Fruit fly (Drosophila melanogaster): ENCODE data around the gene CenB1A.

The CenB1A gene

dm6 chr3R:23159289-23159956, 41.2 kb downstream of the CenB1A start, which contains the start of gene VhaAC39-2:
VhaAC39-2 (minus strand) TSS chr3R:23159316.
- TF ChIP-seq ttk (optimal IDR thresholded peaks at IDR 0.05) (no peak), Sin3A (optimal IDR thresholded peaks at IDR 0.05) (no peak), h (optimal IDR thresholded peaks at IDR 0.05) (no peak), Myc (optimal IDR thresholded peaks at IDR 0.05) (no peak), psq (optimal IDR thresholded peaks at IDR 0.05) (no peak), insv (optimal IDR thresholded peaks at IDR 0.05) (no peak)

- TF ChIP-seq h (optimal IDR thresholded peaks at IDR 0.05), result no peak
- no peak for TF ChIP-seq ttk (optimal IDR thresholded peaks at IDR 0.05)
- TF ChIP-seq Myc (optimal IDR thresholded peaks at IDR 0.05), result no peak
- no peak for TF ChIP-seq psq (optimal IDR thresholded peaks at IDR 0.05)
- no peak for TF ChIP-seq insv (optimal IDR thresholded peaks at IDR 0.05)
- TF ChIP-seq Sin3A (optimal IDR thresholded peaks at IDR 0.05), result no peak
Measured at dm6 chr3R:23161288-23161870, 43.2 kb downstream of the CenB1A start, which contains the start of gene CG13829. CG13829 (minus strand) TSS chr3R:23161338.

DNA sequence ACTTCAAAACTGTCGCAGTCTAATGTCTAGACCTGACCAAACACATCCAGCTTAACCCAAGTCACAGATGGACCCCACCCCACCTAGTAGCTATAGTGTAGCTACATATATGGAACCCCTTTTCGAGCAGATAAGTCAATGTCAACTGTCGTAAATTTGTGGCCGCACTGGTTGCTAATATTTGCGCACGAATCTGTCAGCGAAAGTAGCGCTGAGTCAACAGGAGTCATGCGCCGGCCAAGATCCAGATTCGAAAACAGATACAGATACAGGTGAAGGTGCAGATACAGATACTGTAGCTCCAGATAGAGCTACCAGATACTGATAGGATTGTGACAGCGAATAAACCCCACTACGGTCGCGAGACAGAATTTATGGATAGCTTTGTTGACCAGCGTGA, 45.9 kb downstream of the CenB1A start:
- TF ChIP-seq psq (optimal IDR thresholded peaks at IDR 0.05), result no peak
- no peak for TF ChIP-seq Sin3A (optimal IDR thresholded peaks at IDR 0.05)
- no peak for TF ChIP-seq ttk (optimal IDR thresholded peaks at IDR 0.05)
- no peak for TF ChIP-seq h (optimal IDR thresholded peaks at IDR 0.05)
- TF ChIP-seq Myc (optimal IDR thresholded peaks at IDR 0.05), result no peak
- TF ChIP-seq insv (optimal IDR thresholded peaks at IDR 0.05), result no peak

dm6 chr3R:23164630-23165029, 46.4 kb downstream of the CenB1A start:
- TF ChIP-seq Sin3A (optimal IDR thresholded peaks at IDR 0.05) (no peak), h (optimal IDR thresholded peaks at IDR 0.05) (no peak), Myc (optimal IDR thresholded peaks at IDR 0.05) (no peak), ttk (optimal IDR thresholded peaks at IDR 0.05) (no peak), insv (optimal IDR thresholded peaks at IDR 0.05) (no peak), psq (optimal IDR thresholded peaks at IDR 0.05) (no peak)

dm6 chr3R:23167507-23168324, 49.5 kb downstream of the CenB1A start, which contains the start of gene Irk1:
Irk1 (plus strand) TSS chr3R:23168317.
- TF ChIP-seq psq (optimal IDR thresholded peaks at IDR 0.05), result no peak
- no peak for TF ChIP-seq Myc (optimal IDR thresholded peaks at IDR 0.05)
- TF ChIP-seq h (optimal IDR thresholded peaks at IDR 0.05), result no peak
- no peak for TF ChIP-seq ttk (optimal IDR thresholded peaks at IDR 0.05)
- no peak for TF ChIP-seq Sin3A (optimal IDR thresholded peaks at IDR 0.05)
- no peak for TF ChIP-seq insv (optimal IDR thresholded peaks at IDR 0.05)

dm6 chr3R:23170335-23170734, 52.1 kb downstream of the CenB1A start:
- TF ChIP-seq ttk (optimal IDR thresholded peaks at IDR 0.05) (no peak), Myc (optimal IDR thresholded peaks at IDR 0.05) (no peak), insv (optimal IDR thresholded peaks at IDR 0.05) (no peak)

- TF ChIP-seq ttk (optimal IDR thresholded peaks at IDR 0.05), result no peak
- no peak for TF ChIP-seq psq (optimal IDR thresholded peaks at IDR 0.05)
- TF ChIP-seq insv (optimal IDR thresholded peaks at IDR 0.05), result no peak
- no peak for TF ChIP-seq Sin3A (optimal IDR thresholded peaks at IDR 0.05)
Measured at dm6 chr3R:23171867-23172266, 53.7 kb downstream of the CenB1A start.

dm6 chr3R:23173393-23173981, 55.3 kb downstream of the CenB1A start, which contains the start of gene CG46310:
CG46310 (plus strand) TSS chr3R:23173873.
- TF ChIP-seq Sin3A (optimal IDR thresholded peaks at IDR 0.05), result no peak
- TF ChIP-seq psq (optimal IDR thresholded peaks at IDR 0.05), result no peak
- TF ChIP-seq ttk (optimal IDR thresholded peaks at IDR 0.05), result no peak
- TF ChIP-seq Myc (optimal IDR thresholded peaks at IDR 0.05), result no peak
- no peak for TF ChIP-seq insv (optimal IDR thresholded peaks at IDR 0.05)
- no peak for TF ChIP-seq h (optimal IDR thresholded peaks at IDR 0.05)

Data from Kc167 (cell line).